Fruit fly (Drosophila melanogaster) whole organism, prepupa: ENCODE data around the gene BNIP3.

ENCODE experiments used
- CG10631 ChIP-seq: fragments of 200-800 bp; sonication (Bioruptor generic); optimal IDR thresholded peaks from 2 replicates; lab custom pipeline; 2016; ENCODE audit warnings: missing biosample characterization, missing genetic modification characterization
- CG10669 ChIP-seq: fragments of 200-800 bp; sonication (Bioruptor generic); optimal IDR thresholded peaks from 3 replicates; lab custom pipeline; 2018; ENCODE audit warnings: missing biosample characterization, mild to moderate bottlenecking, missing genetic modification characterization, moderate library complexity
- CG11762 ChIP-seq: fragments of 200-800 bp; sonication (Bioruptor generic); optimal IDR thresholded peaks from 3 replicates; lab custom pipeline; 2016; ENCODE audit warnings: missing biosample characterization, missing genetic modification characterization; ENCODE audit not compliant: insufficient read depth
- CG11902 ChIP-seq: fragments of 200-800 bp; sonication (Bioruptor generic); optimal IDR thresholded peaks from 3 replicates; lab custom pipeline; 2016; ENCODE audit warnings: missing biosample characterization, missing genetic modification characterization
- CG1621 ChIP-seq: fragments of 200-800 bp; sonication (Bioruptor generic); optimal IDR thresholded peaks from 3 replicates; lab custom pipeline; 2018; ENCODE audit warnings: missing biosample characterization, mild to moderate bottlenecking, missing genetic modification characterization
- CG16779 ChIP-seq: fragments of 200-800 bp; sonication (Bioruptor generic); optimal IDR thresholded peaks from 3 replicates; lab custom pipeline; 2017; ENCODE audit warnings: missing biosample characterization, mild to moderate bottlenecking, missing genetic modification characterization
- CG32006 ChIP-seq: fragments of 200-800 bp; sonication (Bioruptor generic); optimal IDR thresholded peaks from 3 replicates; lab custom pipeline; 2017; ENCODE audit warnings: missing biosample characterization, mild to moderate bottlenecking, missing genetic modification characterization
- CG3919 ChIP-seq: fragments of 200-800 bp; sonication (Bioruptor generic); optimal IDR thresholded peaks from 3 replicates; lab custom pipeline; 2016; ENCODE audit warnings: missing biosample characterization, missing genetic modification characterization
- CG4318 ChIP-seq: fragments of 200-800 bp; sonication (Bioruptor generic); optimal IDR thresholded peaks from 3 replicates; lab custom pipeline; 2017; ENCODE audit warnings: missing biosample characterization, mild to moderate bottlenecking, missing genetic modification characterization
- CG6163 ChIP-seq: fragments of 200-800 bp; sonication (Bioruptor generic); IDR thresholded peaks from 3 replicates; pipeline ENCODE4 v1.3.6; 2022; ENCODE audit warnings: missing biosample characterization, missing genetic modification characterization
- CG6276 ChIP-seq: fragments of 200-800 bp; sonication (Bioruptor generic); optimal IDR thresholded peaks from 2 replicates; lab custom pipeline; 2017; ENCODE audit warnings: missing biosample characterization, mild to moderate bottlenecking, missing genetic modification characterization
- CG6792 ChIP-seq: fragments of 200-800 bp; sonication (Bioruptor generic); optimal IDR thresholded peaks from 3 replicates; lab custom pipeline; 2016; ENCODE audit warnings: missing biosample characterization, missing genetic modification characterization
- CG6808 ChIP-seq: fragments of 200-800 bp; sonication (Bioruptor generic); optimal IDR thresholded peaks from 3 replicates; lab custom pipeline; 2017; ENCODE audit warnings: missing biosample characterization, missing genetic modification characterization, mild to moderate bottlenecking, moderate library complexity, missing genetic modification reagents
- CG6854 ChIP-seq: fragments of 200-800 bp; sonication (Bioruptor generic); optimal IDR thresholded peaks from 2 replicates; lab custom pipeline; 2017; ENCODE audit warnings: missing biosample characterization, mild to moderate bottlenecking, missing genetic modification characterization
- CG7368 ChIP-seq: fragments of 200-800 bp; sonication (Bioruptor generic); optimal IDR thresholded peaks from 3 replicates; lab custom pipeline; 2016; ENCODE audit warnings: missing biosample characterization, missing genetic modification characterization
- CG8119 ChIP-seq: fragments of 200-800 bp; sonication (Bioruptor generic); IDR thresholded peaks from 3 replicates; pipeline ENCODE4 v1.3.6; 2022; ENCODE audit warnings: missing biosample characterization, missing genetic modification characterization
- CG8319 ChIP-seq: fragments of 200-800 bp; sonication (Bioruptor generic); optimal IDR thresholded peaks from 3 replicates; lab custom pipeline; 2016; ENCODE audit warnings: missing biosample characterization, missing genetic modification characterization
- CG9139 ChIP-seq: fragments of 200-800 bp; sonication (Bioruptor generic); optimal IDR thresholded peaks from 3 replicates; lab custom pipeline; 2017; ENCODE audit warnings: missing biosample characterization, mild to moderate bottlenecking, missing genetic modification characterization
- Eip78C ChIP-seq: fragments of 200-800 bp; sonication (Bioruptor generic); peaks from one replicate; lab custom pipeline; 2016; ENCODE audit warnings: missing biosample characterization, missing genetic modification characterization
- Eip93F ChIP-seq: fragments of 200-800 bp; sonication (Bioruptor generic); optimal IDR thresholded peaks from 2 replicates; lab custom pipeline; 2016; ENCODE audit warnings: missing biosample characterization, mild to moderate bottlenecking, missing genetic modification characterization
- Ets21C ChIP-seq: fragments of 200-800 bp; sonication (Bioruptor generic); optimal IDR thresholded peaks from 3 replicates; lab custom pipeline; 2016; ENCODE audit warnings: missing biosample characterization, missing genetic modification characterization
- Ets96B ChIP-seq: fragments of 200-800 bp; optimal IDR thresholded peaks from 2 replicates; lab custom pipeline; 2019; ENCODE audit warnings: missing biosample characterization, mild to moderate bottlenecking, missing genetic modification characterization, moderate library complexity
- Gug ChIP-seq: fragments of 200-800 bp; sonication (Bioruptor generic); IDR thresholded peaks from 2 replicates; pipeline ENCODE4 v1.3.6; 2022; ENCODE audit warnings: missing biosample characterization, missing genetic modification characterization
- Hr38 ChIP-seq: sonication (Bioruptor generic); optimal IDR thresholded peaks from 2 replicates; lab custom pipeline; 2016; ENCODE audit warnings: missing biosample characterization, missing genetic modification characterization
- Hr39 ChIP-seq: fragments of 200-800 bp; sonication (Bioruptor generic); optimal IDR thresholded peaks from 2 replicates; lab custom pipeline; 2016; ENCODE audit warnings: missing biosample characterization, missing genetic modification characterization
- Hr4 ChIP-seq: fragments of 200-800 bp; sonication (Bioruptor generic); optimal IDR thresholded peaks from 3 replicates; lab custom pipeline; 2016; ENCODE audit warnings: missing biosample characterization, missing genetic modification characterization
- Lpt ChIP-seq: fragments of 200-800 bp; sonication (Bioruptor generic); optimal IDR thresholded peaks from 3 replicates; lab custom pipeline; 2016; ENCODE audit warnings: missing biosample characterization, missing genetic modification characterization
- Met ChIP-seq: fragments of 200-800 bp; sonication (Bioruptor generic); optimal IDR thresholded peaks from 3 replicates; lab custom pipeline; 2016; ENCODE audit warnings: missing biosample characterization, missing genetic modification characterization
- Smox ChIP-seq: fragments of 200-800 bp; sonication (Bioruptor generic); optimal IDR thresholded peaks from 3 replicates; lab custom pipeline; 2016; ENCODE audit warnings: missing biosample characterization, missing genetic modification characterization
- Sox14 ChIP-seq: fragments of 200-800 bp; sonication (Bioruptor generic); optimal IDR thresholded peaks from 3 replicates; lab custom pipeline; 2016; ENCODE audit warnings: missing biosample characterization, missing genetic modification characterization
- Sox15 ChIP-seq: fragments of 200-800 bp; sonication (Bioruptor generic); optimal IDR thresholded peaks from 3 replicates; lab custom pipeline; 2016; ENCODE audit warnings: missing biosample characterization, missing genetic modification characterization
- achi ChIP-seq: fragments of 200-800 bp; sonication (Bioruptor generic); optimal IDR thresholded peaks from 3 replicates; lab custom pipeline; 2016; ENCODE audit warnings: missing biosample characterization, missing genetic modification characterization
- acj6 ChIP-seq: fragments of 200-800 bp; sonication (Bioruptor generic); optimal IDR thresholded peaks from 3 replicates; lab custom pipeline; 2016; ENCODE audit warnings: missing biosample characterization, missing genetic modification characterization
- cyc ChIP-seq: fragments of 200-800 bp; sonication (Bioruptor generic); optimal IDR thresholded peaks from 3 replicates; lab custom pipeline; 2016; ENCODE audit warnings: missing biosample characterization, missing genetic modification characterization
- dac ChIP-seq: fragments of 200-800 bp; sonication (Bioruptor generic); optimal IDR thresholded peaks from 2 replicates; lab custom pipeline; 2017; ENCODE audit warnings: missing biosample characterization, mild to moderate bottlenecking, missing genetic modification characterization
- dsx ChIP-seq: fragments of 200-800 bp; optimal IDR thresholded peaks from 3 replicates; lab custom pipeline; 2019; ENCODE audit warnings: missing biosample characterization, mild to moderate bottlenecking, missing genetic modification characterization, moderate library complexity; ENCODE audit not compliant: poor library complexity, severe bottlenecking
- eg ChIP-seq: fragments of 200-800 bp; sonication (Bioruptor generic); IDR thresholded peaks from 3 replicates; pipeline ENCODE4 v1.3.6; 2022; ENCODE audit warnings: missing biosample characterization, missing genetic modification characterization
- esn ChIP-seq: fragments of 200-800 bp; sonication (Bioruptor generic); optimal IDR thresholded peaks from 2 replicates; lab custom pipeline; 2016; ENCODE audit warnings: missing biosample characterization, mild to moderate bottlenecking, missing genetic modification characterization, moderate library complexity
- fd59A ChIP-seq: fragments of 200-800 bp; sonication (Bioruptor generic); optimal IDR thresholded peaks from 2 replicates; lab custom pipeline; 2017; ENCODE audit warnings: missing biosample characterization, mild to moderate bottlenecking, missing genetic modification characterization, missing genetic modification reagents
- fd85E ChIP-seq: fragments of 200-800 bp; sonication (Bioruptor generic); optimal IDR thresholded peaks from 3 replicates; lab custom pipeline; 2016; ENCODE audit warnings: missing biosample characterization, missing genetic modification characterization
- fkh ChIP-seq: fragments of 200-800 bp; sonication (Bioruptor generic); optimal IDR thresholded peaks from 3 replicates; lab custom pipeline; 2017; ENCODE audit warnings: missing biosample characterization, mild to moderate bottlenecking, missing genetic modification characterization, moderate library complexity
- lz ChIP-seq: fragments of 200-800 bp; sonication (Bioruptor generic); optimal IDR thresholded peaks from 3 replicates; lab custom pipeline; 2016; ENCODE audit warnings: missing biosample characterization, missing genetic modification characterization
- net ChIP-seq: fragments of 200-800 bp; sonication (Bioruptor generic); optimal IDR thresholded peaks from 3 replicates; lab custom pipeline; 2016; ENCODE audit warnings: missing biosample characterization, missing genetic modification characterization
- pdm3 ChIP-seq: fragments of 200-800 bp; sonication (Bioruptor generic); optimal IDR thresholded peaks from 3 replicates; lab custom pipeline; 2016; ENCODE audit warnings: missing biosample characterization, missing genetic modification characterization
- salr ChIP-seq, 2 experiments: fragments of 200-800 bp; sonication (Bioruptor generic); optimal IDR thresholded peaks; 3 replicates each; lab custom pipeline; 2016 to 2018; ENCODE audit warnings: missing biosample characterization in 2 of 2, missing genetic modification characterization in 2 of 2, mild to moderate bottlenecking in 1 of 2
- ss ChIP-seq, 2 experiments: fragments of 200-800 bp; sonication (Bioruptor generic); optimal IDR thresholded peaks; 2 replicates in 1 of 2; 3 replicates in 1 of 2; lab custom pipeline; 2017 to 2018; ENCODE audit warnings: mild to moderate bottlenecking in 2 of 2, missing biosample characterization in 2 of 2, missing genetic modification characterization in 2 of 2, moderate library complexity in 1 of 2
- topi ChIP-seq: fragments of 200-800 bp; sonication (Bioruptor generic); optimal IDR thresholded peaks from 3 replicates; lab custom pipeline; 2016; ENCODE audit warnings: missing biosample characterization, missing genetic modification characterization
- vri ChIP-seq: fragments of 200-800 bp; sonication (Bioruptor generic); optimal IDR thresholded peaks from 3 replicates; lab custom pipeline; 2016; ENCODE audit warnings: missing biosample characterization, mild to moderate bottlenecking, missing genetic modification characterization

BNIP3 gene

DNA sequence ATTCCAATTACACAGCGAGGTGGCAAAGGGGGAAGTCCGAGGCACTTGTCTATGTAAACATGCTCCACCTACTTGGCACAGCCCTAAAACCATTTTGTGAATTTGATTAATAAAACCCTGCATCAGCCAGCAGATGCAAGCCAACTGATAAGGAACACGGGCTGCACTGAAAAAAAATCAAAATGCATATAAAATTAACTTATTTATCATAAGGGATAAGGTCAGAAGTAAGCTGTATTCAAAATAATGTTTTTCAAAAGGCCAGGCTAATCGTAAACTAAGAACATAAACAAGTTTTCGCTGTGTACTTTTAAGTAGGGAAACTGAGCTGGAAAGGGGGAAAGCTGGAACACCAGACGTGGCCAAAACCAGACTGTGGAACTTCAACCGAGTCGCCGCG is 32.7 kb upstream of the BNIP3 start (continued):
- peak; percentile 53 for TF ChIP-seq Hr39
- TF ChIP-seq CG10631 (GFP tag; lab: Kevin White, UChicago) = peak; percentile 65
- TF ChIP-seq esn (GFP tag; lab: Kevin White, UChicago) = peak; percentile 67
- peak; percentile 52 for TF ChIP-seq Lpt
- no peak for TF ChIP-seq CG6854 (GFP tag; lab: Kevin White, UChicago)
- TF ChIP-seq salr (GFP tag; optimal IDR thresholded peaks at IDR 0.05; lab: Kevin White, UChicago) = peak; percentile 31 to 71
- TF ChIP-seq CG9139 (GFP tag; lab: Kevin White, UChicago) = peak; percentile 27
- peak; percentile 53 for TF ChIP-seq CG6792 (GFP tag; lab: Kevin White, UChicago)
- TF ChIP-seq dac (GFP tag; lab: Kevin White, UChicago) = peak; percentile 20
- peak; percentile 69 for TF ChIP-seq cyc (GFP tag; lab: Kevin White, UChicago)
- peak; percentile 64 for TF ChIP-seq CG6808 (GFP tag; lab: Kevin White, UChicago)
- peak; percentile 72 for TF ChIP-seq pdm3 (GFP tag; lab: Kevin White, UChicago)
- peak; percentile 20 for TF ChIP-seq CG11902 (GFP tag; lab: Kevin White, UChicago)

DNA sequence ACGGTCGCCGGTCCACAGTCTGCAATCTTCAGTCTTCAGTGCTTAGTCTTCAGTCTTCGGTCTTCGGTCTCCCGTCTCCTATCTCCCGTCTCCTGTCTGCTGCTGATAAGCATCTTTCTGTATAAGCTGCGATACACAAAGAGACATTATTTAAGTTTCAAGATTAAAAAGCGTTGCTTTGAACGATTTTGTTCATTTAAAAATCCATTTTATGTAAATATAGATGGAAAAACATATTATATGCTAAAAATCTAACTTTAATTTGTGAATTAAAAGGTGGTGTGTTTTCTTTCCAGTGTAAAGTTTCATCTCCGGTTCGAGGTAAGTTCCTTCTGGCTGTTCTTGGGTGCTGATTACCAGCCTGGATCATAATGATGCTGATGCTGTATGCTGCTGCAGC is 30.2 kb upstream of the BNIP3 start:
- no peak for TF ChIP-seq Gug
- TF ChIP-seq CG3919 (GFP tag; lab: Kevin White, UChicago) = peak; percentile 71
- peak; percentile 63 for TF ChIP-seq CG10631 (GFP tag; lab: Kevin White, UChicago)
- peak; percentile 52 for TF ChIP-seq lz (GFP tag; lab: Kevin White, UChicago)
- TF ChIP-seq CG4318 (GFP tag; lab: Kevin White, UChicago) = no peak
- TF ChIP-seq CG8319 = no peak
- TF ChIP-seq CG9139 (GFP tag; lab: Kevin White, UChicago) = peak; percentile 32
- peak in 1 of 2 experiments; percentile 38 for TF ChIP-seq salr (GFP tag; optimal IDR thresholded peaks at IDR 0.05; lab: Kevin White, UChicago)
- peak; percentile 50 for TF ChIP-seq CG6808 (GFP tag; lab: Kevin White, UChicago)
- peak; percentile 76 for TF ChIP-seq CG10669
- peak; percentile 74 for TF ChIP-seq Smox
- TF ChIP-seq Ets96B (tag; lab: Kevin White, UChicago) = peak; percentile 84
- peak; percentile 55 for TF ChIP-seq vri
- peak; percentile 53 for TF ChIP-seq fd59A
- peak; percentile 68 for TF ChIP-seq topi (GFP tag; lab: Kevin White, UChicago)
- TF ChIP-seq fkh = no peak
- no peak for TF ChIP-seq CG16779 (tag; lab: Kevin White, UChicago)
- peak; percentile 52 for TF ChIP-seq achi
- no peak for TF ChIP-seq dac (GFP tag; lab: Kevin White, UChicago)
- no peak for TF ChIP-seq CG6854 (GFP tag; lab: Kevin White, UChicago)
- TF ChIP-seq esn (GFP tag; lab: Kevin White, UChicago) = peak; percentile 78
- peak; percentile 23 for TF ChIP-seq Ets21C (GFP tag; lab: Kevin White, UChicago)
- TF ChIP-seq Hr39 = peak; percentile 61
- TF ChIP-seq Lpt = no peak
- peak; percentile 70 for TF ChIP-seq CG1621 (tag; lab: Kevin White, UChicago)
- no peak for TF ChIP-seq eg
- TF ChIP-seq Hr38 (GFP tag; lab: Kevin White, UChicago) = no peak
- no peak for TF ChIP-seq Eip93F (GFP tag; lab: Kevin White, UChicago)
- TF ChIP-seq dsx (GFP tag; lab: Kevin White, UChicago) = peak; percentile 77
- TF ChIP-seq ss (GFP tag; optimal IDR thresholded peaks at IDR 0.05; lab: Kevin White, UChicago) = peak; percentile 57 to 71
- no peak for TF ChIP-seq Sox15 (GFP tag; lab: Kevin White, UChicago)
- TF ChIP-seq CG8119 (GFP tag; lab: Robert Waterston, UW) = no peak
- peak; percentile 64 for TF ChIP-seq Sox14 (GFP tag; lab: Kevin White, UChicago)
- TF ChIP-seq CG7368 (GFP tag; lab: Kevin White, UChicago) = peak; percentile 42
- TF ChIP-seq Hr4 (GFP tag; lab: Kevin White, UChicago) = no peak
- peak; percentile 54 for TF ChIP-seq net (GFP tag; lab: Kevin White, UChicago)
- no peak for TF ChIP-seq CG6276 (GFP tag; lab: Kevin White, UChicago)
- TF ChIP-seq Eip78C (GFP tag; lab: Kevin White, UChicago) = peak; percentile 88
- TF ChIP-seq fd85E = no peak
- peak; percentile 76 for TF ChIP-seq Met (GFP tag; lab: Kevin White, UChicago)
- TF ChIP-seq CG11762 = peak; percentile 9
- TF ChIP-seq pdm3 (GFP tag; lab: Kevin White, UChicago) = peak; percentile 58
- peak; percentile 60; the same call in 2 of the 3 replicates for TF ChIP-seq CG6163 (GFP tag; lab: Robert Waterston, UW)
- TF ChIP-seq acj6 (GFP tag; lab: Kevin White, UChicago) = peak; percentile 60
- peak; percentile 25 for TF ChIP-seq CG32006 (GFP tag; lab: Kevin White, UChicago)
